Worm (Caenorhabditis elegans) whole organism, mixed stage, embryonic: ENCODE data around the gene ttr-29.

Source experiments
- bed-3 ChIP-seq: fragments of 200-800 bp; sonication (Bioruptor generic); optimal IDR thresholded peaks from 3 replicates; lab custom pipeline; 2018; ENCODE audit warnings: mild to moderate bottlenecking, missing genetic modification characterization, moderate library complexity, missing compliant biosample characterization
- ceh-43 ChIP-seq: fragments of 200-800 bp; sonication (Bioruptor generic); optimal IDR thresholded peaks from 2 replicates; lab custom pipeline; 2018; ENCODE audit warnings: mild to moderate bottlenecking, missing genetic modification characterization, moderate library complexity, missing compliant biosample characterization
- ces-1 ChIP-seq: fragments of 150-350 bp; optimal IDR thresholded peaks from 2 replicates; lab custom pipeline; 2014; ENCODE audit warnings: missing biosample characterization, missing genetic modification reagents, missing genetic modification characterization
- mep-1 ChIP-seq: fragments of 150-350 bp; optimal IDR thresholded peaks from 2 replicates; lab custom pipeline; 2017; ENCODE audit warnings: missing biosample characterization, missing genetic modification reagents, missing genetic modification characterization, inconsistent platforms
- nhr-12 ChIP-seq: fragments of 150-350 bp; optimal IDR thresholded peaks from 2 replicates; lab custom pipeline; 2014; ENCODE audit warnings: missing biosample characterization, missing genetic modification characterization
- nhr-2 ChIP-seq: fragments of 150-350 bp; optimal IDR thresholded peaks from 2 replicates; lab custom pipeline; 2014; ENCODE audit warnings: missing biosample characterization, missing genetic modification characterization
- nhr-237 ChIP-seq: fragments of 150-350 bp; optimal IDR thresholded peaks from 2 replicates; lab custom pipeline; 2014; ENCODE audit warnings: missing biosample characterization, missing genetic modification characterization
- snpc-4 ChIP-seq: fragments of 150-350 bp; optimal IDR thresholded peaks from 2 replicates; lab custom pipeline; 2014; ENCODE audit warnings: missing biosample characterization, missing genetic modification characterization
- unc-39 ChIP-seq: fragments of 150-350 bp; optimal IDR thresholded peaks from 2 replicates; lab custom pipeline; 2014; ENCODE audit warnings: missing biosample characterization, missing genetic modification characterization
- unc-62 ChIP-seq: fragments of 150-350 bp; optimal IDR thresholded peaks from 2 replicates; lab custom pipeline; 2014; ENCODE audit warnings: missing biosample characterization, missing genetic modification reagents, missing genetic modification characterization
- ztf-11 ChIP-seq: fragments of 150-350 bp; optimal IDR thresholded peaks from 2 replicates; lab custom pipeline; 2014; ENCODE audit warnings: missing biosample characterization, missing genetic modification characterization

DNA sequence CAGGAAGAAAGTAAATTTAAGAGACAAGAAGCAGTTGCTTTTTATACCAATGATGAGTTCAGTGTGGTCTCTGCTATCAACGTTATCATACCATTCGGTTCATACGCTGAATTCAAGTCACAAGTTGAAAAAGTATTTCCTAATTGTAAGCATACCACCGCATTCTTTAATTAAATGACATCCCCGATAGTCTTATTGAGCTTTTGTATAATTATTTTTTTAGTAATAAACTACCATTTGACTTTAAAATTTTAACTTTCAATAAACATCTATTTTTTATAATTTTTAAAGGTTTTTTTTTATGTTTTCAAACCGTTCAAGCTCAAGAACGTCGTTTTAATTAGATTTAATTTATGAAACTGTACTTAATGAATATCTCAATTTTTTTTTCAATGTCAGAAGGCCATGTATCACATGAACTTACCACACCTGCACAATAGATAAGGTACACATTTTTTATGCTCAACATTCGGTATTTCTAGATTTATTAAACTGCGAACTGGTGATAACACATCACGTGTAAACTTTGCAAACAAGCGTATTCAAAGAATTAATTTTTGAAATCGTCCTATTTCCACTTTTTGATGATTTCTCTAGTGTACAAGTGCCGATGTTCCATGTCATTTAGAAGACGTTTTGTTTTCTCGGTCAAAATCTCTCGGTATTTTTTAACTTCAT, 35.3 kb upstream of the ttr-29 start, which contains the start of gene T16G1.4:
- TF ChIP-seq nhr-12 (tag; lab: Kevin White, UChicago) (no peak), ztf-11 (no peak), nhr-237 (tag; lab: Kevin White, UChicago) (no peak), snpc-4 (tag; lab: Kevin White, UChicago) (no peak), bed-3 (GFP tag; lab: Kevin White, UChicago) (no peak), unc-39 (tag; lab: Kevin White, UChicago) (no peak), ces-1 (GFP tag; lab: Kevin White, UChicago) (no peak), unc-62 (GFP tag; lab: Kevin White, UChicago) (no peak), mep-1 (tag; lab: Kevin White, UChicago) (no peak), nhr-2 (tag; lab: Kevin White, UChicago) (no peak), ceh-43 (GFP tag; lab: Kevin White, UChicago) (no peak)
